Fruit fly (Drosophila melanogaster): Measurements from ENCODE around the gene CG4161.

The CG4161 gene

dm6 chr2L:15478159-15478591 lies 45.1 kb downstream of the CG4161 start, which contains the start of gene sna (continued):
- TF ChIP-seq NK7.1 (GFP tag; optimal IDR thresholded peaks at IDR 0.05) (no peak), vvl (GFP tag; IDR thresholded peaks at IDR 0.05) (no peak; the same call in 1 of the 2 replicates), pum (GFP tag; optimal IDR thresholded peaks at IDR 0.05) (no peak), ara (GFP tag; IDR thresholded peaks at IDR 0.05) (no peak), ind (GFP tag; optimal IDR thresholded peaks at IDR 0.05) (no peak), CG9727 (GFP tag; optimal IDR thresholded peaks at IDR 0.05) (peak; percentile 11), ase (GFP tag; IDR thresholded peaks at IDR 0.05) (no peak), CG14965 (GFP tag; optimal IDR thresholded peaks at IDR 0.05; ENCODE audit: borderline replicate concordance) (no peak), CG15601 (tag; optimal IDR thresholded peaks at IDR 0.05) (no peak), chm (GFP tag; IDR thresholded peaks at IDR 0.05) (0 out of 2 replicates have a peak, but pooled peaks have one; percentile 11), btn (GFP tag; optimal IDR thresholded peaks at IDR 0.05) (no peak), lilli (GFP tag; optimal IDR thresholded peaks at IDR 0.05) (no peak), twi (tag; optimal IDR thresholded peaks at IDR 0.05) (peak; percentile 51), Hr78 (GFP tag; optimal IDR thresholded peaks at IDR 0.05) (no peak), gcm (GFP tag; optimal IDR thresholded peaks at IDR 0.05) (no peak), hbn (GFP tag; IDR thresholded peaks at IDR 0.05; ENCODE audit: partially characterized antibody) (no peak), sna (GFP tag; IDR thresholded peaks at IDR 0.05; ENCODE audit: partially characterized antibody) (peak; percentile 44; the same call in 1 of the 2 replicates), CG15073 (GFP tag; optimal IDR thresholded peaks at IDR 0.05) (no peak), otp (GFP tag; IDR thresholded peaks at IDR 0.05) (no peak), ash1 (GFP tag; optimal IDR thresholded peaks at IDR 0.05) (no peak), Atf3 (GFP tag; optimal IDR thresholded peaks at IDR 0.05) (no peak), CG14050 (GFP tag; IDR thresholded peaks at IDR 0.05) (no peak), prd (optimal IDR thresholded peaks at IDR 0.05) (no peak), prd (GFP tag; IDR thresholded peaks at IDR 0.05) (no peak), vfl (GFP tag; optimal IDR thresholded peaks at IDR 0.05) (no peak), Lpt (GFP tag; optimal IDR thresholded peaks at IDR 0.05) (no peak), z (GFP tag; IDR thresholded peaks at IDR 0.05) (0 out of 3 replicates have a peak, but pooled peaks have one; percentile 41), amos (GFP tag; IDR thresholded peaks at IDR 0.05; ENCODE audit: partially characterized antibody) (peak; percentile 9; the same call in 1 of the 2 replicates), Camta (GFP tag; optimal IDR thresholded peaks at IDR 0.05) (no peak), Myb (GFP tag; optimal IDR thresholded peaks at IDR 0.05) (no peak), Mrtf (GFP tag; IDR thresholded peaks at IDR 0.05) (no peak), HLH54F (GFP tag; optimal IDR thresholded peaks at IDR 0.05) (no peak), lab (GFP tag; optimal IDR thresholded peaks at IDR 0.05) (no peak), ttk (GFP tag; IDR thresholded peaks at IDR 0.05) (no peak), CG32772 (GFP tag; IDR thresholded peaks at IDR 0.05) (no peak), Blimp-1 (GFP tag; optimal IDR thresholded peaks at IDR 0.05) (no peak), crc (GFP tag; optimal IDR thresholded peaks at IDR 0.05) (no peak), emc (GFP tag; optimal IDR thresholded peaks at IDR 0.05) (no peak), HLHmδ (GFP tag; optimal IDR thresholded peaks at IDR 0.05) (no peak), CG5180 (GFP tag; optimal IDR thresholded peaks at IDR 0.05) (no peak), CG3065 (GFP tag; optimal IDR thresholded peaks at IDR 0.05) (no peak), corto (GFP tag; optimal IDR thresholded peaks at IDR 0.05) (no peak), CrebB (tag; optimal IDR thresholded peaks at IDR 0.05) (no peak), CG34422 (GFP tag; IDR thresholded peaks at IDR 0.05) (peak; percentile 56; the same call in 1 of the 3 replicates), CG14441 (GFP tag; IDR thresholded peaks at IDR 0.05) (no peak), gfzf (GFP tag; optimal IDR thresholded peaks at IDR 0.05) (no peak), Tbp (GFP tag; optimal IDR thresholded peaks at IDR 0.05) (peak; percentile 93), CG8924 (tag; optimal IDR thresholded peaks at IDR 0.05) (peak; percentile 24), CG2712 (tag; optimal IDR thresholded peaks at IDR 0.05) (no peak), CG15479 (GFP tag; optimal IDR thresholded peaks at IDR 0.05) (peak; percentile 69), sr (GFP tag; IDR thresholded peaks at IDR 0.05) (no peak), Hand (GFP tag; optimal IDR thresholded peaks at IDR 0.05) (no peak)
